Fruit fly (Drosophila melanogaster) whole organism, pupa: Measurements from ENCODE around the gene CG14036.

ENCODE experiments used
- CG10348 ChIP-seq: fragments of 200-800 bp; sonication (Bioruptor generic); IDR thresholded peaks from 2 replicates; pipeline ENCODE4 v1.3.6; 2022; ENCODE audit warnings: missing biosample characterization, missing genetic modification characterization
- CG12605 ChIP-seq: fragments of 200-800 bp; sonication (Bioruptor generic); IDR thresholded peaks from 2 replicates; pipeline ENCODE4 v1.3.6; 2022; ENCODE audit warnings: missing biosample characterization, missing genetic modification characterization
- CG13204 ChIP-seq: fragments of 200-800 bp; sonication (Bioruptor generic); optimal IDR thresholded peaks from 2 replicates; lab custom pipeline; 2018; ENCODE audit warnings: missing biosample characterization, mild to moderate bottlenecking, missing genetic modification characterization, moderate library complexity
- CG14655 ChIP-seq: fragments of 200-800 bp; sonication (Bioruptor generic); optimal IDR thresholded peaks from 3 replicates; lab custom pipeline; 2017; ENCODE audit warnings: mild to moderate bottlenecking, missing biosample characterization, missing genetic modification reagents, missing genetic modification characterization
- CG15710 ChIP-seq: fragments of 200-800 bp; sonication (Bioruptor generic); optimal IDR thresholded peaks from 2 replicates; lab custom pipeline; 2018; ENCODE audit warnings: missing biosample characterization, mild to moderate bottlenecking, missing genetic modification characterization, moderate library complexity
- CG17806 ChIP-seq: fragments of 200-800 bp; sonication (Bioruptor generic); optimal IDR thresholded peaks from 2 replicates; lab custom pipeline; 2018; ENCODE audit warnings: missing biosample characterization, mild to moderate bottlenecking, missing genetic modification characterization, moderate library complexity
- CG32121 ChIP-seq: fragments of 200-800 bp; sonication (Bioruptor generic); IDR thresholded peaks from 2 replicates; pipeline ENCODE4 v1.3.6; 2022; ENCODE audit warnings: missing biosample characterization, missing genetic modification characterization
- CG34367 ChIP-seq: fragments of 200-800 bp; sonication (Bioruptor generic); optimal IDR thresholded peaks from 2 replicates; lab custom pipeline; 2018; ENCODE audit warnings: missing biosample characterization, mild to moderate bottlenecking, missing genetic modification characterization
- CG4496 ChIP-seq: fragments of 200-800 bp; sonication (Bioruptor generic); IDR thresholded peaks from 3 replicates; pipeline ENCODE4 v1.3.6; 2022; ENCODE audit warnings: missing biosample characterization, missing genetic modification characterization
- CG8159 ChIP-seq: fragments of 200-800 bp; sonication (Bioruptor generic); optimal IDR thresholded peaks from 3 replicates; lab custom pipeline; 2018; ENCODE audit warnings: missing biosample characterization, mild to moderate bottlenecking, missing genetic modification characterization, moderate library complexity
- CG8301 ChIP-seq: fragments of 200-800 bp; sonication (Bioruptor generic); optimal IDR thresholded peaks from 2 replicates; lab custom pipeline; 2018; ENCODE audit warnings: missing biosample characterization, mild to moderate bottlenecking, missing genetic modification characterization
- CG9948 ChIP-seq: fragments of 200-800 bp; sonication (Bioruptor generic); optimal IDR thresholded peaks from 2 replicates; lab custom pipeline; 2018; ENCODE audit warnings: missing biosample characterization, mild to moderate bottlenecking, missing genetic modification characterization, moderate library complexity
- D1 ChIP-seq: fragments of 200-800 bp; sonication (Bioruptor generic); optimal IDR thresholded peaks from 2 replicates; lab custom pipeline; 2018; ENCODE audit warnings: missing biosample characterization, mild to moderate bottlenecking, missing genetic modification characterization, moderate library complexity
- EcR ChIP-seq: fragments of 200-800 bp; sonication (Bioruptor generic); optimal IDR thresholded peaks from 3 replicates; lab custom pipeline; 2019; ENCODE audit warnings: missing biosample characterization, missing genetic modification characterization, mild to moderate bottlenecking, moderate library complexity, missing genetic modification reagents
- Ets98B ChIP-seq: fragments of 200-800 bp; sonication (Bioruptor generic); IDR thresholded peaks from 2 replicates; pipeline ENCODE4 v1.3.6; 2022; ENCODE audit warnings: missing biosample characterization, missing genetic modification characterization
- Pif1A ChIP-seq: fragments of 200-800 bp; sonication (Bioruptor generic); optimal IDR thresholded peaks from 3 replicates; lab custom pipeline; 2016; ENCODE audit warnings: missing biosample characterization, missing genetic modification characterization
- Pif1B ChIP-seq: fragments of 200-800 bp; sonication (Bioruptor generic); optimal IDR thresholded peaks from 3 replicates; lab custom pipeline; 2016; ENCODE audit warnings: missing biosample characterization, missing genetic modification characterization
- Snoo ChIP-seq: fragments of 200-800 bp; sonication (Bioruptor generic); optimal IDR thresholded peaks from 3 replicates; lab custom pipeline; 2017; ENCODE audit warnings: missing biosample characterization, mild to moderate bottlenecking, missing genetic modification characterization, inconsistent platforms
- fd96Ca ChIP-seq: fragments of 200-800 bp; sonication (Bioruptor generic); IDR thresholded peaks from 3 replicates; pipeline ENCODE4 v1.3.6; 2022; ENCODE audit warnings: missing biosample characterization, missing genetic modification characterization
- gl ChIP-seq: fragments of 200-800 bp; sonication (Bioruptor generic); optimal IDR thresholded peaks from 2 replicates; lab custom pipeline; 2018; ENCODE audit warnings: missing biosample characterization, mild to moderate bottlenecking, missing genetic modification characterization
- rn ChIP-seq: fragments of 200-800 bp; sonication (Bioruptor generic); IDR thresholded peaks from 2 replicates; pipeline ENCODE4 v1.3.6; 2022; ENCODE audit warnings: missing biosample characterization, missing genetic modification characterization

Gene CG14036

dm6 chr2L:5046261-5046660 is 8.6 kb downstream of the CG14036 start:
- no peak for TF ChIP-seq D1 (tag; lab: Kevin White, UChicago)
- TF ChIP-seq Pif1A (GFP tag; lab: Kevin White, UChicago): no peak
- TF ChIP-seq rn (GFP tag; lab: Robert Waterston, UW): no peak
- no peak for TF ChIP-seq CG14655 (GFP tag; lab: Kevin White, UChicago)
- no peak for TF ChIP-seq CG4496 (GFP tag; lab: Robert Waterston, UW)
- no peak for TF ChIP-seq CG17806
- TF ChIP-seq CG15710 (tag; lab: Kevin White, UChicago): no peak
- no peak for TF ChIP-seq EcR (GFP tag; lab: Kevin White, UChicago)
- TF ChIP-seq gl (tag; lab: Kevin White, UChicago): no peak
- TF ChIP-seq CG32121 (GFP tag; lab: Robert Waterston, UW): no peak
- no peak for TF ChIP-seq Snoo (tag; lab: Kevin White, UChicago)

DNA sequence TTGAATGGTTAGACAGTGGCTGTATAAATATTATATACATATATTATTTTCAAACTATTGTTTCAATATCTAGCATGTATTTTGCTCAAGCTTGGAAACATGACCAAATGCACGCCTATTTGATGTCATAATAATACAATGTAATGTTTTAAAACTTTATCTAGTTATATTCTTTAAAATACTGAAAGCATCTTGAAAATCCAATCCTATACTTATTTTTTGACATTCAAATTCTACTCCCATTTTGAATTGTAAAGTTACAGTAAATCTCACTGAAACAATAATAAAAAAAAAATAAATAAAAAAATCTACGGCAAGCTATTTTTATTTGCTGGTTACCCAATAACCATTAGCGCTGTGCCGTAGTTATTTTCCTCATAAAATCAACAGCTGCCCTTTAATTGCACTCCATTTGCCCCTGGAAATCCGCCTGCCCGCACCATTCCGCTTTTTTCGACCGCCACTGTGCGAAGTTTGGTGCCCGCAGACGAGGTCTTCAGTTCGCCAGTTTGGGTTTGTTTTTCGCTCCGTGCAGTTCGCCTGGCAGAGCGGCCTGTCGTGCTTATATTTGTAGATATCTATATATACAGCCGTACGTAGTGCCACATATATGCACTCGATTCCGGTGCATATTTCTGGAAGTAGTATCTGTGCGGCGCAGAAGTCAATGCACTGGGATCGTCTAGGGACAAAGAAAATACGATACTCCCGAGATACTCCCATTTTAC is 9.8 kb downstream of the CG14036 start:
- TF ChIP-seq Pif1B (GFP tag; lab: Kevin White, UChicago) (peak; percentile 57), EcR (GFP tag; lab: Kevin White, UChicago) (peak; percentile 97), Ets98B (GFP tag; lab: Robert Waterston, UW) (peak; percentile 55), CG8301 (tag; lab: Kevin White, UChicago) (peak; percentile 23), CG9948 (tag; lab: Kevin White, UChicago) (peak; percentile 9), CG15710 (tag; lab: Kevin White, UChicago) (peak; percentile 10), rn (GFP tag; lab: Robert Waterston, UW) (no peak), CG13204 (GFP tag; lab: Kevin White, UChicago) (peak; percentile 25), CG10348 (GFP tag; lab: Robert Waterston, UW) (peak; percentile 25; the same call in 1 of the 2 replicates), CG4496 (GFP tag; lab: Robert Waterston, UW) (peak; percentile 53), CG32121 (GFP tag; lab: Robert Waterston, UW) (peak; percentile 41; the same call in 1 of the 2 replicates), CG17806 (peak; percentile 3), Pif1A (GFP tag; lab: Kevin White, UChicago) (peak; percentile 52), Snoo (tag; lab: Kevin White, UChicago) (peak; percentile 42), CG14655 (GFP tag; lab: Kevin White, UChicago) (peak; percentile 57), CG34367 (tag; lab: Kevin White, UChicago) (peak; percentile 5), gl (tag; lab: Kevin White, UChicago) (no peak), CG8159 (tag; lab: Kevin White, UChicago) (peak; percentile 0), fd96Ca (GFP tag; lab: Robert Waterston, UW) (peak; percentile 69; the same call in 2 of the 3 replicates), D1 (tag; lab: Kevin White, UChicago) (no peak), CG12605 (GFP tag; lab: Robert Waterston, UW) (0 out of 2 replicates have a peak, but pooled peaks have one; percentile 25)

DNA sequence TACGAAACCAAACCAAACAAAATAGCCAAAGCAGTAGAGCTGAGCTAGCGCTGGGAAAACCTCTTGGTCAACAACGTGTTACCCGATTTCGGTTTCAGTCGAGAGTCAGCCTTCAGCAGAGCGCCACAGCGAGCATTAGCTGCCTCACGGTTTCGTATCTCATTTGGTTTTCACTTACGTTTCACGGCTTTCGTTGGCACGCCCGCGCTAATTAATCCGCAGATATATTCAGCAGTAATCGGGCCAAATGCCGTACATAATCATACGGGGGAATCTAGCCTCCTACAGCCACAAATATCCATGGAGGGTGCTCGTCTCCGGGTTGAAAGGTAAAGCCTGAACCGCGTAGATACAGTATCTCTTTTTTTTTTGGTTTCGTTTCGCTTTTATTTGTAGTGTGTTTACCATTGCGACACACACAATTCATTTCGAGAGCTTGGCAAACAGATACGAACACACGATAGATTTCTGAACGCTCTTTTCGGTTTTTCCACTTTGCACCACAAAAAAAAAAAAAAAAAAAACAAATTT is 10.4 kb downstream of the CG14036 start, which contains the start of gene CG31650:
Gene CG31650, minus strand, starts transcription at position 352 of the 531 bp plus-strand sequence.
- no peak for TF ChIP-seq CG32121 (GFP tag; lab: Robert Waterston, UW)
- 0 out of 3 replicates have a peak, but pooled peaks have one; percentile 33 for TF ChIP-seq CG4496 (GFP tag; lab: Robert Waterston, UW)

DNA sequence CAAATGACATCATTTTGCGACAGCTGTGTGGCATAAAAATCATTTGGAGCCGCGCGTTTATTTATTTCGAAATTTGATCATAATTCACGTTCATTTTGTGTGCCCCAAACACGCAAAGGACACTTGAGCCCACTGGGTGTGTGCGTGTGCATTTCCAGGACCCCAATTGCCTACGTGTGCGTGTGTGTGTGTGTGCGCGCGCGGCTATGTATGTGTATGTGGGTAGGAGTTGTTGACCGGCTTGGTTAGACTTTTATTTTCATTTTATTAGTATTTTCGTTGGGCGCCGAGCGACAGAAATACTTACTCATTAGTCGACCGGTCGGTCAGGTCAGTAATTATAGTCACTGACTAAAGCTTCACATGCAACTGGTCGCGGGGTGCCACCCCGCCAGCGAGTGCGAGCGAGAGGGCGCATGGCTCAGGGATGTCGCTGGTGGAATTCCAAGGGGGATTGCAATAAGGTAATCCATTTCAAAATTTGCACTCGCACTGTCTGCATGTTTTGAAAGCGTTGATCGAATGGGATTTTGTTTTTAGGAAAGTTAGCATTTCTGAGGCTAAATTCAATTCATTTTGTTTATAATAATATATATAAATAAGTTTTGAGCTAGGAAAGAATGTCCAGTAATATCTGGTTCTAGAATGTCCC is 11.2 kb downstream of the CG14036 start:
- TF ChIP-seq CG8301 (tag; lab: Kevin White, UChicago) (peak; percentile 60), rn (GFP tag; lab: Robert Waterston, UW) (no peak), CG17806 (peak; percentile 61), CG12605 (GFP tag; lab: Robert Waterston, UW) (peak; percentile 68), Pif1B (GFP tag; lab: Kevin White, UChicago) (peak; percentile 66), CG34367 (tag; lab: Kevin White, UChicago) (peak; percentile 27), Snoo (tag; lab: Kevin White, UChicago) (peak; percentile 46), CG8159 (tag; lab: Kevin White, UChicago) (peak; percentile 51), fd96Ca (GFP tag; lab: Robert Waterston, UW) (peak; percentile 87), Ets98B (GFP tag; lab: Robert Waterston, UW) (peak; percentile 82), CG15710 (tag; lab: Kevin White, UChicago) (peak; percentile 61), D1 (tag; lab: Kevin White, UChicago) (no peak), CG14655 (GFP tag; lab: Kevin White, UChicago) (peak; percentile 79), CG10348 (GFP tag; lab: Robert Waterston, UW) (0 out of 2 replicates have a peak, but pooled peaks have one; percentile 36), CG9948 (tag; lab: Kevin White, UChicago) (peak; percentile 60), Pif1A (GFP tag; lab: Kevin White, UChicago) (peak; percentile 80), CG13204 (GFP tag; lab: Kevin White, UChicago) (peak; percentile 40), gl (tag; lab: Kevin White, UChicago) (peak; percentile 27), CG32121 (GFP tag; lab: Robert Waterston, UW) (peak; percentile 82), CG4496 (GFP tag; lab: Robert Waterston, UW) (peak; percentile 88), EcR (GFP tag; lab: Kevin White, UChicago) (peak; percentile 87)
